Worm (Caenorhabditis elegans) whole organism, L1 larva: ENCODE data around the gene vps-35.

Experiments
- C16A3.4 ChIP-seq: fragments of 150-350 bp; optimal IDR thresholded peaks from 2 replicates; lab custom pipeline; 2014; ENCODE audit warnings: missing biosample characterization, missing genetic modification characterization
- C34B4.2 ChIP-seq: sonication (generic microtip); optimal IDR thresholded peaks from 2 replicates; lab custom pipeline; 2017; ENCODE audit warnings: mild to moderate bottlenecking, missing genetic modification characterization, missing compliant biosample characterization
- aha-1 ChIP-seq: fragments of 150-350 bp; optimal IDR thresholded peaks from 2 replicates; lab custom pipeline; 2014; ENCODE audit warnings: missing biosample characterization, missing genetic modification characterization
- alr-1 ChIP-seq: fragments of 200-800 bp; sonication (Bioruptor generic); optimal IDR thresholded peaks from 2 replicates; lab custom pipeline; 2018; ENCODE audit warnings: borderline replicate concordance, mild to moderate bottlenecking, missing genetic modification characterization, missing compliant biosample characterization
- ama-1 ChIP-seq: fragments of 150-350 bp; optimal IDR thresholded peaks from 2 replicates; lab custom pipeline; 2014
- blmp-1 ChIP-seq: fragments of 150-350 bp; optimal IDR thresholded peaks from 2 replicates; lab custom pipeline; 2014; ENCODE audit warnings: missing biosample characterization, missing genetic modification characterization
- dpl-1 ChIP-seq, 3 experiments: fragments of 150-350 bp in 2 of 3; sonication (generic microtip) in 1 of 3; optimal IDR thresholded peaks; 2 replicates each; lab custom pipeline; 2014 to 2017; ENCODE audit warnings: missing biosample characterization in 3 of 3, missing genetic modification characterization in 3 of 3, missing genetic modification reagents in 3 of 3
- dsc-1 ChIP-seq: sonication (generic microtip); optimal IDR thresholded peaks from 2 replicates; lab custom pipeline; 2016; ENCODE audit warnings: mild to moderate bottlenecking, missing genetic modification characterization, missing compliant biosample characterization
- efl-1 ChIP-seq, 4 experiments: fragments of 150-350 bp; optimal IDR thresholded peaks in 3 of 4; peaks in 1 of 4; 1 replicate in 1 of 4; 2 replicates in 3 of 4; lab custom pipeline; 2014; ENCODE audit warnings: missing biosample characterization in 2 of 4, missing genetic modification characterization in 2 of 4, missing genetic modification reagents in 2 of 4
- efl-3 ChIP-seq: fragments of 200-800 bp; sonication (Bioruptor generic); optimal IDR thresholded peaks from 2 replicates; lab custom pipeline; 2018; ENCODE audit warnings: mild to moderate bottlenecking, missing genetic modification characterization, missing compliant biosample characterization
- egl-13 ChIP-seq: sonication (generic microtip); optimal IDR thresholded peaks from 2 replicates; lab custom pipeline; 2016; ENCODE audit warnings: missing genotype, missing genetic modification reagents, missing genetic modification characterization, missing compliant biosample characterization
- egl-27 ChIP-seq, 2 experiments: fragments of 150-350 bp in 1 of 2; sonication (generic microtip); optimal IDR thresholded peaks; 3 replicates each; lab custom pipeline; 2017 to 2018; ENCODE audit warnings: missing biosample characterization in 2 of 2, missing genetic modification characterization in 2 of 2, missing genetic modification reagents in 2 of 2
- elt-2 ChIP-seq: sonication (generic microtip); optimal IDR thresholded peaks from 2 replicates; lab custom pipeline; 2016; ENCODE audit warnings: missing genetic modification characterization, mild to moderate bottlenecking, inconsistent platforms, missing compliant biosample characterization, missing genetic modification reagents
- elt-3 ChIP-seq, 6 experiments: fragments of 150-350 bp in 1 of 6; sonication (generic microtip); optimal IDR thresholded peaks; 2 replicates each; lab custom pipeline; 2017 to 2018; ENCODE audit warnings: missing biosample characterization in 6 of 6, missing genetic modification characterization in 6 of 6, inconsistent platforms in 1 of 6
- fkh-10 ChIP-seq: sonication (generic microtip); optimal IDR thresholded peaks from 2 replicates; lab custom pipeline; 2017; ENCODE audit warnings: missing biosample characterization, missing genetic modification reagents, missing genetic modification characterization
- fkh-4 ChIP-seq: sonication (generic microtip); optimal IDR thresholded peaks from 2 replicates; lab custom pipeline; 2016; ENCODE audit warnings: missing compliant biosample characterization, missing genetic modification characterization, borderline replicate concordance
- fkh-8 ChIP-seq: sonication (generic microtip); optimal IDR thresholded peaks from 2 replicates; lab custom pipeline; 2016; ENCODE audit warnings: mild to moderate bottlenecking, missing genetic modification characterization, missing compliant biosample characterization
- hlh-17 ChIP-seq: fragments of 200-800 bp; sonication (Bioruptor generic); optimal IDR thresholded peaks from 2 replicates; lab custom pipeline; 2018; ENCODE audit warnings: missing genetic modification characterization, mild to moderate bottlenecking, missing compliant biosample characterization, moderate library complexity, borderline replicate concordance
- hlh-4 ChIP-seq: sonication (generic microtip); optimal IDR thresholded peaks from 2 replicates; lab custom pipeline; 2016; ENCODE audit warnings: mild to moderate bottlenecking, missing genetic modification characterization, missing compliant biosample characterization
- jun-1 ChIP-seq: fragments of 150-350 bp; optimal IDR thresholded peaks from 2 replicates; lab custom pipeline; 2014; ENCODE audit warnings: missing biosample characterization, missing genetic modification reagents, missing genetic modification characterization
- lin-14 ChIP-seq: fragments of 200-800 bp; sonication (Bioruptor generic); optimal IDR thresholded peaks from 2 replicates; lab custom pipeline; 2018; ENCODE audit warnings: mild to moderate bottlenecking, missing genetic modification characterization, moderate library complexity, missing compliant biosample characterization
- lin-15B ChIP-seq: fragments of 150-350 bp; sonication (generic microtip); optimal IDR thresholded peaks from 3 replicates; lab custom pipeline; 2014; ENCODE audit warnings: missing biosample characterization, missing genetic modification characterization
- lin-35 ChIP-seq, 2 experiments: fragments of 150-350 bp; optimal IDR thresholded peaks; 2 replicates each; lab custom pipeline; 2014; ENCODE audit warnings: missing biosample characterization in 2 of 2, missing genetic modification characterization in 2 of 2, missing genetic modification reagents in 2 of 2
- lsy-2 ChIP-seq, 2 experiments: fragments of 150-350 bp; optimal IDR thresholded peaks; 2 replicates each; lab custom pipeline; 2014; ENCODE audit warnings: missing biosample characterization in 2 of 2, missing genetic modification characterization in 2 of 2
- mdl-1 ChIP-seq, 2 experiments: fragments of 150-350 bp; optimal IDR thresholded peaks; 2 replicates each; lab custom pipeline; 2014 to 2017; ENCODE audit warnings: missing biosample characterization in 2 of 2, missing genetic modification characterization in 2 of 2, inconsistent platforms in 1 of 2
- nhr-20 ChIP-seq: sonication (generic microtip); optimal IDR thresholded peaks from 2 replicates; lab custom pipeline; 2016; ENCODE audit warnings: mild to moderate bottlenecking, missing genetic modification characterization, missing compliant biosample characterization
- nhr-47 ChIP-seq: sonication (generic microtip); optimal IDR thresholded peaks from 2 replicates; lab custom pipeline; 2016; ENCODE audit warnings: mild to moderate bottlenecking, missing genetic modification characterization, moderate library complexity, missing compliant biosample characterization
- nhr-71 ChIP-seq: sonication (generic microtip); optimal IDR thresholded peaks from 2 replicates; lab custom pipeline; 2016; ENCODE audit warnings: mild to moderate bottlenecking, missing genetic modification characterization, moderate library complexity, missing compliant biosample characterization
- nhr-77 ChIP-seq: fragments of 150-350 bp; optimal IDR thresholded peaks from 2 replicates; lab custom pipeline; 2014; ENCODE audit warnings: missing biosample characterization, missing genetic modification characterization
- nhr-85 ChIP-seq: sonication (generic microtip); peaks from one replicate; lab custom pipeline; 2016; ENCODE audit warnings: missing genetic modification characterization, inconsistent platforms, missing compliant biosample characterization
- nhr-90 ChIP-seq: sonication (generic microtip); optimal IDR thresholded peaks from 2 replicates; lab custom pipeline; 2016; ENCODE audit warnings: mild to moderate bottlenecking, missing genetic modification characterization, missing compliant biosample characterization; ENCODE audit not compliant: poor library complexity
- skn-1 ChIP-seq: fragments of 150-350 bp; optimal IDR thresholded peaks from 2 replicates; lab custom pipeline; 2014; ENCODE audit warnings: missing biosample characterization, missing genetic modification characterization
- snpc-4 ChIP-seq: fragments of 150-350 bp; optimal IDR thresholded peaks from 2 replicates; lab custom pipeline; 2014; ENCODE audit warnings: missing biosample characterization, missing genetic modification characterization
- snu-23 ChIP-seq: sonication (generic microtip); optimal IDR thresholded peaks from 2 replicates; lab custom pipeline; 2016; ENCODE audit warnings: missing genetic modification characterization, missing compliant biosample characterization
- sup-37 ChIP-seq: fragments of 200-800 bp; sonication (Bioruptor generic); optimal IDR thresholded peaks from 2 replicates; lab custom pipeline; 2018; ENCODE audit warnings: mild to moderate bottlenecking, missing genetic modification characterization, missing compliant biosample characterization
- swsn-7 ChIP-seq: sonication (generic microtip); optimal IDR thresholded peaks from 2 replicates; lab custom pipeline; 2016; ENCODE audit warnings: missing genetic modification characterization, missing compliant biosample characterization
- tbx-2 ChIP-seq: sonication (generic microtip); optimal IDR thresholded peaks from 2 replicates; lab custom pipeline; 2016; ENCODE audit warnings: missing genetic modification characterization, missing compliant biosample characterization
- tlp-1 ChIP-seq: fragments of 150-350 bp; optimal IDR thresholded peaks from 2 replicates; lab custom pipeline; 2014; ENCODE audit warnings: missing biosample characterization, missing genetic modification characterization
- unc-130 ChIP-seq: fragments of 150-350 bp; optimal IDR thresholded peaks from 2 replicates; lab custom pipeline; 2017; ENCODE audit warnings: missing biosample characterization, missing genetic modification characterization, inconsistent platforms
- unc-98 ChIP-seq: fragments of 200-800 bp; sonication (Bioruptor generic); IDR thresholded peaks from 2 replicates; pipeline ENCODE4 v1.3.6; 2022; ENCODE audit warnings: missing genetic modification characterization, missing compliant biosample characterization
- xbp-1 ChIP-seq: sonication (generic microtip); optimal IDR thresholded peaks from 2 replicates; lab custom pipeline; 2016; ENCODE audit warnings: missing genetic modification characterization, missing compliant biosample characterization
- zag-1 ChIP-seq: fragments of 150-350 bp; optimal IDR thresholded peaks from 2 replicates; lab custom pipeline; 2014; ENCODE audit warnings: missing biosample characterization, missing genetic modification characterization
- ztf-4 ChIP-seq: fragments of 150-350 bp; optimal IDR thresholded peaks from 2 replicates; lab custom pipeline; 2014; ENCODE audit warnings: missing biosample characterization, missing genetic modification characterization

Gene vps-35

DNA sequence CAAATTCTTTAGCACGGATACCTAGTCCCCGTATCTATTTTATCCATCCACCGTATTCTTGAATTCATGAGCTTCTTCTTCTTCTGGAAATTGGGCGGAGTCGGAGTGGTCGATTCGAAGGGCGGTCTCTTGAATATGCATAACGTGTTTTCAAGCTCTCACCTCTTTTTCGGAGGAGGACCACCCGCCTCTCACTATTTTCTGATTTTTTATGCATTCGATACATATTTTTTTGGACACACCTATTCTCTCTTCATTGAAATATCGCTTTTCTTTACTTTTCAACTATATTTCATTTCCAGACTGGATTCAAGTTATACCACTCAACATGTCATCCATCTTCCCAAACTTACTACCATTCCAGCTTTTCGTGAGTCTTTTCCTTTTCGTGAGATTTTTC lies 20.9 kb downstream of the vps-35 start, which contains the start of gene egl-44:
egl-44 (plus strand) TSS at position 301 of the 400 bp plus-strand sequence.
- TF ChIP-seq alr-1 (tag; lab: Kevin White, UChicago) (no peak), zag-1 (no peak), tlp-1 (no peak), fkh-10 (GFP tag; lab: Kevin White, UChicago) (no peak), swsn-7 (tag; lab: Kevin White, UChicago) (no peak), skn-1 (tag; lab: Kevin White, UChicago) (no peak), egl-13 (tag; lab: Kevin White, UChicago) (no peak), elt-2 (no peak), egl-27 (tag; optimal IDR thresholded peaks at IDR 0.05; lab: Kevin White, UChicago) (no peak), nhr-90 (no peak), nhr-47 (tag; lab: Kevin White, UChicago) (no peak)

DNA sequence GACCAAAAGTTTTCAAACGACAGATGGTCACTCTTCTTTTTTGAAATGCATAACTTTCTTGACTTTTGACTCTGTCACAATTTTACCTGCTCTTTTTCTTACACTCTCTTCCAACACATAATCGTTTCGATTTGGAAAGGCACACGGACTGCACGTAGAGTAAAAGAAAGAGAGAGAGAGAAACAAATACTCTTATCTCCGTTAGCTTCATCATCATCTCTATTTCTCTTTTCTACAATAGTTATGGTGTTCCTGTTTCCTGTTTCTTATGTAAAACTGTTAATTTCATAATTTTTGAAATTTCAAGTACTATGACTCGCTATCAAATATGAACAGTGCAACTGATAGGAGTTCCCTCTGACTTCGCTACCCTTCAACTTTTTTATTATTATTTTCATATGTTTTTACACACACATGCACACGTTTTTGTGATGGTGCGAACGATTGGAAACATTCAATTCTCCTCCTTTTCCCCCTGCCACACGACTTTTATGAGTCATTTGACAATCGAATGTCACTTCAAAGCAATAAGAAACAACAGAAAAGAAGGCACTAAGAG lies 22.6 kb downstream of the vps-35 start:
- no peak for TF ChIP-seq ama-1
- TF ChIP-seq nhr-85: no peak
- no peak for TF ChIP-seq nhr-90
- no peak for TF ChIP-seq efl-3
- TF ChIP-seq dsc-1 (tag; lab: Kevin White, UChicago): no peak
- peak in 1 of 2 experiments; percentile 28 for TF ChIP-seq lin-35 (GFP tag; optimal IDR thresholded peaks at IDR 0.05; lab: Kevin White, UChicago)
- peak; percentile 61 for TF ChIP-seq elt-2
- TF ChIP-seq C34B4.2 (tag; lab: Kevin White, UChicago): no peak
- no peak for TF ChIP-seq fkh-4 (tag; lab: Kevin White, UChicago)
- TF ChIP-seq lin-14 (GFP tag; lab: Kevin White, UChicago): peak; percentile 42
- no peak for TF ChIP-seq sup-37
- TF ChIP-seq jun-1 (tag; lab: Kevin White, UChicago): peak; percentile 18
- no peak for TF ChIP-seq egl-27 (tag; optimal IDR thresholded peaks at IDR 0.05; lab: Kevin White, UChicago)

ce11 chrII:5931109-5931508 lies 23.5 kb downstream of the vps-35 start:
- no peak for TF ChIP-seq hlh-4 (tag; lab: Kevin White, UChicago)
- TF ChIP-seq xbp-1 (tag; lab: Kevin White, UChicago): no peak
- TF ChIP-seq ama-1: peak; percentile 3
- TF ChIP-seq lsy-2 (tag; optimal IDR thresholded peaks at IDR 0.05; lab: Kevin White, UChicago): peak in 1 of 2 experiments; percentile 40
- peak; percentile 36 for TF ChIP-seq snu-23 (GFP tag; lab: Kevin White, UChicago)
- peak in 1 of 2 experiments; percentile 62 for TF ChIP-seq lin-35 (GFP tag; optimal IDR thresholded peaks at IDR 0.05; lab: Kevin White, UChicago)
- no peak for TF ChIP-seq unc-130 (tag; lab: Kevin White, UChicago)
- TF ChIP-seq nhr-20 (tag; lab: Kevin White, UChicago): peak; percentile 18
- TF ChIP-seq ztf-4 (tag; lab: Kevin White, UChicago): no peak
- TF ChIP-seq blmp-1: peak; percentile 54
- no peak for TF ChIP-seq nhr-47 (tag; lab: Kevin White, UChicago)
- TF ChIP-seq mdl-1 (tag; optimal IDR thresholded peaks at IDR 0.05; lab: Kevin White, UChicago): peak in 1 of 2 experiments; percentile 28
- peak; percentile 80 for TF ChIP-seq nhr-85
- TF ChIP-seq elt-3 (tag; optimal IDR thresholded peaks at IDR 0.05; lab: Kevin White, UChicago): peak in 2 of 6 experiments; percentile 12 to 53
- no peak for TF ChIP-seq hlh-17 (GFP tag; lab: Kevin White, UChicago)
- peak; percentile 37 for TF ChIP-seq C16A3.4 (tag; lab: Kevin White, UChicago)
- peak; percentile 25 for TF ChIP-seq tbx-2 (tag; lab: Kevin White, UChicago)
- peak in 1 of 2 experiments; percentile 15 for TF ChIP-seq efl-1 (optimal IDR thresholded peaks at IDR 0.05; lab: Kevin White, UChicago)
- TF ChIP-seq efl-1 (GFP tag; optimal IDR thresholded peaks at IDR 0.05 in 1 of 2; lab: Kevin White, UChicago): no peak
- no peak for TF ChIP-seq fkh-8 (tag; lab: Kevin White, UChicago)
- peak; percentile 47 for TF ChIP-seq nhr-77 (tag; lab: Kevin White, UChicago)
- no peak for TF ChIP-seq unc-98 (GFP tag; lab: Robert Waterston, UW)
- TF ChIP-seq lin-15B: no peak
- TF ChIP-seq snpc-4: no peak
- TF ChIP-seq jun-1 (tag; lab: Kevin White, UChicago): peak; percentile 19
- peak; percentile 9 for TF ChIP-seq skn-1 (tag; lab: Kevin White, UChicago)
- no peak for TF ChIP-seq aha-1 (tag; lab: Kevin White, UChicago)
- TF ChIP-seq dpl-1 (GFP tag; optimal IDR thresholded peaks at IDR 0.05; lab: Kevin White, UChicago): peak in 1 of 3 experiments; percentile 1
- peak; percentile 25 for TF ChIP-seq nhr-71 (tag; lab: Kevin White, UChicago)
- peak; percentile 14 for TF ChIP-seq nhr-90
- peak; percentile 76 for TF ChIP-seq lin-14 (GFP tag; lab: Kevin White, UChicago)
